Worm (Caenorhabditis elegans) whole organism, L3 larva: Measurements from ENCODE around the gene F25B3.5.

Source experiments
- R02D3.7 ChIP-seq: fragments of 150-350 bp; optimal IDR thresholded peaks from 2 replicates; lab custom pipeline; 2014; ENCODE audit warnings: missing biosample characterization, missing genetic modification characterization
- aly-2 ChIP-seq: fragments of 150-350 bp; optimal IDR thresholded peaks from 2 replicates; lab custom pipeline; 2014; ENCODE audit warnings: missing biosample characterization, missing genetic modification characterization
- fkh-2 ChIP-seq: fragments of 150-350 bp; optimal IDR thresholded peaks from 2 replicates; lab custom pipeline; 2014; ENCODE audit warnings: missing biosample characterization, missing genetic modification reagents, missing genetic modification characterization
- fos-1 ChIP-seq: fragments of 150-350 bp; optimal IDR thresholded peaks from 2 replicates; lab custom pipeline; 2014; ENCODE audit warnings: missing biosample characterization, missing genetic modification characterization
- lin-39 ChIP-seq: fragments of 150-350 bp; optimal IDR thresholded peaks from 2 replicates; lab custom pipeline; 2018; ENCODE audit warnings: missing biosample characterization, missing genetic modification reagents, missing genetic modification characterization
- mdl-1 ChIP-seq: fragments of 150-350 bp; optimal IDR thresholded peaks from 2 replicates; lab custom pipeline; 2014; ENCODE audit warnings: missing biosample characterization, missing genetic modification characterization
- nhr-237 ChIP-seq: fragments of 150-350 bp; optimal IDR thresholded peaks from 2 replicates; lab custom pipeline; 2014; ENCODE audit warnings: missing biosample characterization, missing genetic modification characterization
- nhr-28 ChIP-seq: fragments of 150-350 bp; optimal IDR thresholded peaks from 2 replicates; lab custom pipeline; 2014; ENCODE audit warnings: missing biosample characterization, missing genetic modification characterization
- nhr-77 ChIP-seq: fragments of 150-350 bp; optimal IDR thresholded peaks from 2 replicates; lab custom pipeline; 2014; ENCODE audit warnings: missing biosample characterization, missing genetic modification characterization
- pha-4 ChIP-seq: fragments of 150-350 bp; optimal IDR thresholded peaks from 2 replicates; lab custom pipeline; 2014; ENCODE audit warnings: missing biosample characterization, missing genetic modification reagents, missing genetic modification characterization
- pqm-1 ChIP-seq: fragments of 150-350 bp; optimal IDR thresholded peaks from 2 replicates; lab custom pipeline; 2017; ENCODE audit warnings: missing biosample characterization, missing genetic modification characterization, inconsistent platforms
- ztf-11 ChIP-seq: fragments of 150-350 bp; optimal IDR thresholded peaks from 2 replicates; lab custom pipeline; 2014; ENCODE audit warnings: missing biosample characterization, missing genetic modification characterization

DNA sequence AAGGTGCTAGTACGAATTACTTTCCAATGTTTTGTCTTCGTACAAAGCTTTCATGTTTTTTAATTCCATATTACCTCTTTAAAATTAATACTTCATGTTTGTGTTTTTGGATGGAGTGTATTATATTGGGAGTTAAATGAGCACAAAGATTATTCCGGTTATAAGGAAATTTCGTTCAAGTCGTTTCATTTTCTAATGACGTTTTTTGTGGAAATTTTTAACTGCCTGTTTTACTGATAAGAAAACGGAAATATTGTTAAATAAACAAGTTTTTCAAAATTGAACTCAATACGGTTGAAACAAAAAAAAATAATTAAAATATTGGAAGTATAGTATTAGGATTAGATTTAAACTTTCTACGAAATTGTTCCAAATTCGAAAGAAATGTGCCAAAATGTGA, 42.8 kb downstream of the F25B3.5 start:
- TF ChIP-seq nhr-237 (tag; lab: Kevin White, UChicago) (no peak), nhr-28 (tag; lab: Kevin White, UChicago) (no peak), lin-39 (tag; lab: Kevin White, UChicago) (no peak), fos-1 (no peak), pqm-1 (tag; lab: Kevin White, UChicago) (peak; percentile 59), pha-4 (tag; lab: Kevin White, UChicago) (no peak), R02D3.7 (tag; lab: Kevin White, UChicago) (no peak), mdl-1 (tag; lab: Kevin White, UChicago) (no peak), nhr-77 (tag; lab: Kevin White, UChicago) (no peak), ztf-11 (tag; lab: Kevin White, UChicago) (no peak), fkh-2 (tag; lab: Kevin White, UChicago) (no peak), aly-2 (tag; lab: Kevin White, UChicago) (no peak)
